Worm (Caenorhabditis elegans) whole organism, young adult: Measurements from ENCODE around the gene C08G9.1.
A peak's percentile ranks its signal among the peaks of the same experiment; 100 is the strongest.

Experiments used
- B0019.2 ChIP-seq: fragments of 200-800 bp; sonication (Bioruptor generic); conservative IDR thresholded peaks from 2 replicates; pipeline ENCODE4 v1.3.6; 2022; ENCODE audit warnings: missing genetic modification reagents, missing genetic modification characterization, missing compliant biosample characterization
- B0035.1 ChIP-seq: sonication (generic microtip); optimal IDR thresholded peaks from 2 replicates; lab custom pipeline; 2016; ENCODE audit warnings: missing genetic modification characterization, mild to moderate bottlenecking, missing compliant biosample characterization, missing genotype, missing genetic modification reagents
- B0261.1 ChIP-seq: sonication (generic microtip); optimal IDR thresholded peaks from 2 replicates; lab custom pipeline; 2016; ENCODE audit warnings: mild to moderate bottlenecking, missing genetic modification characterization, moderate library complexity, missing compliant biosample characterization
- D2030.7 ChIP-seq: fragments of 200-800 bp; sonication (Bioruptor generic); IDR thresholded peaks from 2 replicates; pipeline ENCODE4 v1.3.6; 2022; ENCODE audit warnings: missing genetic modification reagents, missing genetic modification characterization, missing compliant biosample characterization
- F23B12.7 ChIP-seq: sonication (generic microtip); optimal IDR thresholded peaks from 2 replicates; lab custom pipeline; 2017; ENCODE audit warnings: missing genetic modification characterization, mild to moderate bottlenecking, missing compliant biosample characterization, antibody characterized with exemption, moderate library complexity; ENCODE audit not compliant: insufficient read depth
- F37B4.10 ChIP-seq: fragments of 200-800 bp; sonication (Bioruptor generic); IDR thresholded peaks from 2 replicates; pipeline ENCODE4 v1.3.6; 2022; ENCODE audit warnings: missing genetic modification characterization, missing compliant biosample characterization
- F57A8.1 ChIP-seq: fragments of 200-800 bp; sonication (Bioruptor generic); optimal IDR thresholded peaks from 2 replicates; lab custom pipeline; 2018; ENCODE audit warnings: mild to moderate bottlenecking, missing genetic modification characterization, moderate library complexity, missing compliant biosample characterization
- K11D2.4 ChIP-seq: fragments of 200-800 bp; sonication (Bioruptor generic); IDR thresholded peaks from 2 replicates; pipeline ENCODE4 v1.3.6; 2022; ENCODE audit warnings: missing genetic modification reagents, missing genetic modification characterization, missing compliant biosample characterization
- K12H6.12 ChIP-seq: fragments of 200-800 bp; sonication (Bioruptor generic); optimal IDR thresholded peaks from 2 replicates; lab custom pipeline; 2018; ENCODE audit warnings: mild to moderate bottlenecking, missing genetic modification characterization, missing compliant biosample characterization
- Y53F4B.3 ChIP-seq: fragments of 200-800 bp; sonication (Bioruptor generic); IDR thresholded peaks from 2 replicates; pipeline ENCODE4 v1.3.6; 2022; ENCODE audit warnings: missing genetic modification reagents, missing genetic modification characterization, missing compliant biosample characterization
- Y53G8AR.9 ChIP-seq: fragments of 200-800 bp; sonication (Bioruptor generic); conservative IDR thresholded peaks from 2 replicates; pipeline ENCODE4 v1.3.6; 2022; ENCODE audit warnings: missing genetic modification reagents, missing genetic modification characterization, missing compliant biosample characterization
- Y79H2A.3 ChIP-seq: fragments of 200-800 bp; sonication (Bioruptor generic); conservative IDR thresholded peaks from 2 replicates; pipeline ENCODE4 v1.3.6; 2022; ENCODE audit warnings: missing genetic modification reagents, missing genetic modification characterization, missing compliant biosample characterization
- akir-1 ChIP-seq: fragments of 200-800 bp; sonication (Bioruptor generic); optimal IDR thresholded peaks from 2 replicates; lab custom pipeline; 2018; ENCODE audit warnings: mild to moderate bottlenecking, missing genetic modification characterization, moderate library complexity, missing compliant biosample characterization
- ama-1 ChIP-seq, 3 experiments: fragments of 150-350 bp in 1 of 3; sonication (generic microtip) in 2 of 3; optimal IDR thresholded peaks; 2 replicates each; lab custom pipeline; 2014 to 2018; ENCODE audit warnings: missing biosample characterization in 2 of 3, missing genetic modification characterization in 2 of 3, missing genetic modification reagents in 2 of 3
- ceh-27 ChIP-seq: fragments of 200-800 bp; sonication (Bioruptor generic); optimal IDR thresholded peaks from 2 replicates; lab custom pipeline; 2018; ENCODE audit warnings: mild to moderate bottlenecking, missing genetic modification characterization, moderate library complexity, missing compliant biosample characterization
- chd-7 ChIP-seq: sonication (generic microtip); optimal IDR thresholded peaks from 2 replicates; lab custom pipeline; 2016; ENCODE audit warnings: mild to moderate bottlenecking, missing genetic modification characterization, moderate library complexity, missing compliant biosample characterization
- efl-1 ChIP-seq: fragments of 150-350 bp; optimal IDR thresholded peaks from 2 replicates; lab custom pipeline; 2014; ENCODE audit warnings: missing biosample characterization, missing genetic modification reagents, missing genetic modification characterization
- egl-44 ChIP-seq: fragments of 200-800 bp; sonication (Bioruptor generic); IDR thresholded peaks from 2 replicates; pipeline ENCODE4 v1.3.6; 2022; ENCODE audit warnings: missing genetic modification reagents, missing genetic modification characterization, missing compliant biosample characterization
- egrh-3 ChIP-seq: fragments of 200-800 bp; sonication (Bioruptor generic); IDR thresholded peaks from 2 replicates; pipeline ENCODE4 v1.3.6; 2022; ENCODE audit warnings: missing genetic modification reagents, missing genetic modification characterization, missing compliant biosample characterization
- ets-4 ChIP-seq: fragments of 200-800 bp; sonication (Bioruptor generic); optimal IDR thresholded peaks from 2 replicates; lab custom pipeline; 2018; ENCODE audit warnings: mild to moderate bottlenecking, missing genetic modification characterization, missing compliant biosample characterization
- hmg-1.2 ChIP-seq: fragments of 200-800 bp; sonication (Bioruptor generic); IDR thresholded peaks from 2 replicates; pipeline ENCODE4 v1.3.6; 2022; ENCODE audit warnings: missing genetic modification reagents, missing genetic modification characterization, missing compliant biosample characterization
- lag-1 ChIP-seq: fragments of 200-800 bp; sonication (Bioruptor generic); IDR thresholded peaks from 2 replicates; pipeline ENCODE4 v1.3.6; 2022; ENCODE audit warnings: missing genetic modification reagents, missing genetic modification characterization, missing compliant biosample characterization
- lin-26 ChIP-seq: fragments of 200-800 bp; sonication (Bioruptor generic); IDR thresholded peaks from 2 replicates; pipeline ENCODE4 v1.3.6; 2022; ENCODE audit warnings: missing genetic modification reagents, missing genetic modification characterization, missing compliant biosample characterization
- mcd-1 ChIP-seq: fragments of 200-800 bp; sonication (Bioruptor generic); IDR thresholded peaks from 2 replicates; pipeline ENCODE4 v1.3.6; 2022; ENCODE audit warnings: missing genetic modification reagents, missing genetic modification characterization, missing compliant biosample characterization
- mes-4 ChIP-seq: sonication (generic microtip); optimal IDR thresholded peaks from 2 replicates; lab custom pipeline; 2016; ENCODE audit warnings: missing genotype, missing genetic modification characterization, missing compliant biosample characterization
- mxl-1 ChIP-seq: sonication (generic microtip); optimal IDR thresholded peaks from 2 replicates; lab custom pipeline; 2016; ENCODE audit warnings: missing genetic modification characterization, missing compliant biosample characterization
- nhr-120 ChIP-seq: fragments of 200-800 bp; sonication (Bioruptor generic); IDR thresholded peaks from 2 replicates; pipeline ENCODE4 v1.3.6; 2022; ENCODE audit warnings: missing genetic modification characterization, missing compliant biosample characterization
- nhr-80 ChIP-seq: sonication (generic microtip); optimal IDR thresholded peaks from 2 replicates; lab custom pipeline; 2016; ENCODE audit warnings: missing genetic modification characterization, missing compliant biosample characterization
- nhr-90 ChIP-seq: sonication (generic microtip); optimal IDR thresholded peaks from 2 replicates; lab custom pipeline; 2016; ENCODE audit warnings: missing genotype, mild to moderate bottlenecking, missing genetic modification characterization, missing compliant biosample characterization
- sdz-38 ChIP-seq: sonication (generic microtip); optimal IDR thresholded peaks from 2 replicates; lab custom pipeline; 2016; ENCODE audit warnings: missing genotype, missing genetic modification characterization, missing compliant biosample characterization
- snpc-1.3 ChIP-seq: sonication (generic microtip); optimal IDR thresholded peaks from 2 replicates; lab custom pipeline; 2017; ENCODE audit warnings: missing genetic modification characterization, mild to moderate bottlenecking, missing compliant biosample characterization, antibody characterized with exemption, moderate library complexity, missing genotype, missing genetic modification reagents; ENCODE audit not compliant: insufficient read depth
- snpc-4 ChIP-seq, 5 experiments: fragments of 150-350 bp in 1 of 5; sonication (generic microtip) in 4 of 5; optimal IDR thresholded peaks; 2 replicates each; lab custom pipeline; 2014 to 2018; ENCODE audit warnings: missing genetic modification characterization in 5 of 5, missing biosample characterization in 3 of 5, antibody characterized with exemption in 2 of 5, mild to moderate bottlenecking in 2 of 5, missing compliant biosample characterization in 2 of 5, missing genotype in 2 of 5, moderate library complexity in 2 of 5, missing genetic modification reagents in 1 of 5
- tbx-9 ChIP-seq: sonication (generic microtip); optimal IDR thresholded peaks from 2 replicates; lab custom pipeline; 2016; ENCODE audit warnings: borderline replicate concordance, missing genetic modification characterization, inconsistent platforms, missing compliant biosample characterization
- tlf-1 ChIP-seq: fragments of 200-800 bp; sonication (Bioruptor generic); optimal IDR thresholded peaks from 2 replicates; lab custom pipeline; 2018; ENCODE audit warnings: mild to moderate bottlenecking, missing genetic modification characterization, missing compliant biosample characterization
- unc-130 ChIP-seq: sonication (generic microtip); optimal IDR thresholded peaks from 2 replicates; lab custom pipeline; 2016; ENCODE audit warnings: missing genetic modification reagents, missing genetic modification characterization, missing compliant biosample characterization
- zfh-2 ChIP-seq: fragments of 200-800 bp; sonication (Bioruptor generic); conservative IDR thresholded peaks from 2 replicates; pipeline ENCODE4 v1.3.6; 2022; ENCODE audit warnings: missing genetic modification reagents, missing genetic modification characterization, missing compliant biosample characterization
- ztf-18 ChIP-seq: sonication (generic microtip); optimal IDR thresholded peaks from 2 replicates; lab custom pipeline; 2016; ENCODE audit warnings: missing genotype, mild to moderate bottlenecking, missing genetic modification characterization, missing compliant biosample characterization
- ztf-22 ChIP-seq: fragments of 200-800 bp; sonication (Bioruptor generic); optimal IDR thresholded peaks from 2 replicates; lab custom pipeline; 2018; ENCODE audit warnings: mild to moderate bottlenecking, missing genetic modification characterization, moderate library complexity, missing compliant biosample characterization
- ztf-25 ChIP-seq: fragments of 200-800 bp; sonication (Bioruptor generic); IDR thresholded peaks from 2 replicates; pipeline ENCODE4 v1.3.6; 2022; ENCODE audit warnings: missing genetic modification reagents, missing genetic modification characterization, missing compliant biosample characterization
- ztf-26 ChIP-seq: sonication (generic microtip); optimal IDR thresholded peaks from 2 replicates; lab custom pipeline; 2017; ENCODE audit warnings: missing genetic modification characterization, missing compliant biosample characterization
- ztf-28 ChIP-seq: fragments of 200-800 bp; sonication (Bioruptor generic); IDR thresholded peaks from 2 replicates; pipeline ENCODE4 v1.3.6; 2022; ENCODE audit warnings: missing genetic modification reagents, missing genetic modification characterization, missing compliant biosample characterization
- ztf-6 ChIP-seq: fragments of 200-800 bp; sonication (Bioruptor generic); IDR thresholded peaks from 2 replicates; pipeline ENCODE4 v1.3.6; 2022; ENCODE audit warnings: missing genetic modification reagents, missing genetic modification characterization, missing compliant biosample characterization

The C08G9.1 gene

ce11 chrIV:7658589-7658988 is at the start of gene C08G9.1:
TSS of gene C08G9.1 (plus strand) at chrIV:7658763.
- TF ChIP-seq ztf-18 (no peak), ztf-26 (tag; lab: Kevin White, UChicago) (no peak), ztf-28 (GFP tag; lab: Robert Waterston, UW) (no peak), ztf-25 (GFP tag; lab: Robert Waterston, UW) (no peak), K12H6.12 (tag; lab: Kevin White, UChicago) (no peak)

DNA sequence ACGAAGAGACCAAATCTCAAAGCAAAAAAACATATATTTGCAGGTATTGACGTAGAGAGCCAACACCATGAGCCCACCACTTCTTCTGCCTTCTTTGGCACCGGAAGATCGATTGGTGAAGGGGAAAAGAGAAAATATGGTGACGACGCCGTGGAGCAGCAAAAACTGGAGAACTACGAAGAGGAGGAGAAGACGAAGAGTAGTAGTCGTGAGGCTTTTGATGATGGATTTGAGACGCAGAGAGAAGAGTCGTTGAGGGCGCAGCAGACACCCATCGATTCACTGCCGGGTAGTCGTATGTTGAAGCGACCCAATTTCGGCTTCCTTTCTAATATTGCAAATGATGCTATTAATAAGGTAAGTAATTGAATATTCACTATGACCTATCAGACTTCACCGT is 47.2 kb upstream of the C08G9.1 start:
- no peak for TF ChIP-seq unc-130 (GFP tag; lab: Kevin White, UChicago)
- no peak for TF ChIP-seq F57A8.1 (GFP tag; lab: Kevin White, UChicago)
- no peak for TF ChIP-seq Y53G8AR.9 (GFP tag; lab: Robert Waterston, UW)
- TF ChIP-seq K12H6.12 (tag; lab: Kevin White, UChicago) = no peak
- TF ChIP-seq zfh-2 (GFP tag; lab: Robert Waterston, UW) = peak; percentile 32; the same call in 1 of the 2 replicates

DNA sequence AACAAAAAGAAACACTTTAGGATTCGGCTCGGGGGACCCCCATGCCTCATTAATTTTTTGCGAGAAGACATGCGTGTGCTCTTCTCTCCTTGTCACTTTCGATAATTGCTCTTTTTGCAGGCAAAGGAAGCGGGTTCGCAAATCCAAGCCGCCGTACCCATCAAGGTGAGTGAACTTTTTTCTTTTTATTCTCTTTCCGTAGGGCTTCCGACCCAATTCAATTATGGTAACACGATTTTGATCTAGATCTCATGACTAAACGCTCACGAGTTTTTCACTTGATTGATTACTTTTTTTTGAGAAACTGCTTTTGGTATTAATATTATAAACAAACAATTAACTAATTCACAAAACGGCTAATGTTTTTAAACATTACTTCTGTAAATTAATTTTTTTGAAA is 46.0 kb upstream of the C08G9.1 start:
- no peak for TF ChIP-seq egrh-3
- no peak for TF ChIP-seq Y53G8AR.9 (GFP tag; lab: Robert Waterston, UW)
- TF ChIP-seq Y53F4B.3 (GFP tag; lab: Robert Waterston, UW) = no peak
- TF ChIP-seq Y79H2A.3 (GFP tag; lab: Robert Waterston, UW) = no peak
- no peak for TF ChIP-seq chd-7
- no peak for TF ChIP-seq ets-4
- no peak for TF ChIP-seq ama-1 (optimal IDR thresholded peaks at IDR 0.05; lab: Kevin White, UChicago)
- no peak for TF ChIP-seq ama-1 (GFP tag; optimal IDR thresholded peaks at IDR 0.05; lab: Kevin White, UChicago)
- no peak for TF ChIP-seq akir-1 (GFP tag; lab: Kevin White, UChicago)
- no peak for TF ChIP-seq ztf-26 (tag; lab: Kevin White, UChicago)
- no peak for TF ChIP-seq B0035.1 (tag; lab: Kevin White, UChicago)
- no peak for TF ChIP-seq tbx-9 (tag; lab: Kevin White, UChicago)
- no peak for TF ChIP-seq lin-26

DNA sequence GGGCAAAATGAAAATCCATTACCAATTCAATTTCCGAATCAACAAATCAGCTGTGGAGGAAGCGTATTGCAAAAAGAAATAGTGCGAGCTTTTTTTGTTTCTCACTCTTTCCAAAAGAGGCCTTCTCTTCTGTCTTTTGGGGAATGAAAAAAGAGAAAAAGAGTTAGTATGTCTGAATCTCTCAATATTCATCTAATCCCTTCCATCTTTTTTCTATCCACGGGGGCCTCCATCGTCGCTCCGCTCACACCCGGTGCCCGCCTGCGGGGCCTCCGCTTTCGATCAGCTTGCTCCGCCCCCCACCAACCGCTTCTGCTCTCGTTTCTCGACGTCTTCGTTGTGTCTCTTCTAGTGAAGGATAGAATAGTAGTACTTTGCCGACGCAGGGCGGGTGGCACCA is 39.3 kb upstream of the C08G9.1 start:
- TF ChIP-seq lag-1 (no peak), snpc-4 (GFP tag; optimal IDR thresholded peaks at IDR 0.05; lab: Kevin White, UChicago) (no peak), snpc-4 (tag; optimal IDR thresholded peaks at IDR 0.05; lab: Kevin White, UChicago) (no peak), efl-1 (GFP tag; lab: Kevin White, UChicago) (no peak), sdz-38 (tag; lab: Kevin White, UChicago) (no peak), ama-1 (optimal IDR thresholded peaks at IDR 0.05; lab: Kevin White, UChicago) (no peak), ama-1 (GFP tag; optimal IDR thresholded peaks at IDR 0.05; lab: Kevin White, UChicago) (no peak), F37B4.10 (GFP tag; lab: Robert Waterston, UW) (no peak), mes-4 (tag; lab: Kevin White, UChicago) (no peak), egl-44 (GFP tag; lab: Robert Waterston, UW) (no peak), B0261.1 (tag; lab: Kevin White, UChicago) (no peak), nhr-80 (tag; lab: Kevin White, UChicago) (no peak), K11D2.4 (GFP tag; lab: Robert Waterston, UW) (0 out of 2 replicates have a peak, but pooled peaks have one; percentile 13), tlf-1 (GFP tag; lab: Kevin White, UChicago) (no peak), ztf-22 (no peak), egrh-3 (peak; percentile 76; the same call in 1 of the 2 replicates), snpc-1.3 (tag; lab: Kevin White, UChicago) (no peak), zfh-2 (GFP tag; lab: Robert Waterston, UW) (peak; percentile 95), F23B12.7 (tag; lab: Kevin White, UChicago) (no peak), B0019.2 (GFP tag; lab: Robert Waterston, UW) (no peak), mxl-1 (no peak), ztf-6 (GFP tag; lab: Robert Waterston, UW) (no peak), nhr-120 (GFP tag; lab: Robert Waterston, UW) (no peak), hmg-1.2 (GFP tag; lab: Robert Waterston, UW) (peak; percentile 35; the same call in 1 of the 2 replicates), ceh-27 (GFP tag; lab: Kevin White, UChicago) (peak; percentile 24), mcd-1 (GFP tag; lab: Robert Waterston, UW) (peak; percentile 33; the same call in 1 of the 2 replicates), K12H6.12 (tag; lab: Kevin White, UChicago) (peak; percentile 3), nhr-90 (no peak), D2030.7 (no peak)
